Fruit fly (Drosophila melanogaster): ENCODE measurements around the gene GCC185.

dm6 chr3R:11981962-11982361 lies 28.6 kb upstream of the GCC185 start, which contains the start of gene CG12224:
- no peak for TF ChIP-seq usp (GFP tag; optimal IDR thresholded peaks at IDR 0.05)
- no peak for TF ChIP-seq EcR (GFP tag; optimal IDR thresholded peaks at IDR 0.05)
- no peak for TF ChIP-seq pan (optimal IDR thresholded peaks at IDR 0.05)
- TF ChIP-seq Dll (optimal IDR thresholded peaks at IDR 0.05) = no peak
- TF ChIP-seq psq (optimal IDR thresholded peaks at IDR 0.05) = no peak

All from whole organism.